Fruit fly (Drosophila melanogaster): ENCODE data around the gene Fum3.

Fum3 gene

DNA sequence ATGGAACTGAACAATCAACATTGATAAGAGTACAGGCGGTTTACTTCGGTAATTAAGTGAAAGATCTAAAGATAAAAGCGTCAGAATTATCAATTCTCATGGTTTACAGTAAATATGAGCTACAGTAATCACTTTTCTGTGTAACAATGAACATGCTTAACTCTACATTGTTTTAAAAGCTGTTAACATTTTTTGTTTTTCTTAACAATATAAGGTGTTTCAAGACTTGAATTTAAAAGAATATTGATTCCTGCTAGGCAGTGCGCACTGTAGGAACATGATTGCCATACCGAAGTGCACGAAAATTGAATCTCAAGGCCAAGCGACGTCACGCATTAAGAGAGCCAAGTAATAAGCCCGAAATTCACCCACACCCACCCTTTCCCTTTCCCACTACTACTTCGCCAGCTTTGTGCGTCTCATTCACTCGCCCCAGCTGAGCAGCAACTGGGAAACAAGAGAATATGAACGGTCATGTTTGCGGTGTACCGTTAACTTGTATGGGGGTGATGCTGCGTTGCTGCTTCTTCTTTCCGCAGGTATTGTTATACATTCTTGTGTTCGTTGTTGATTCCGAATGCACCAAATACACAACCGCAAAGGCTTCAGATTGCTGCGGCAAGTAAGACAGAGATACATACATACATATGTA, 25.7 kb upstream of the Fum3 start (continued):
- TF ChIP-seq CG17385 (GFP tag; optimal IDR thresholded peaks at IDR 0.05) (peak; percentile 64), CG43689 (GFP tag; IDR thresholded peaks at IDR 0.05) (no peak), amos (GFP tag; IDR thresholded peaks at IDR 0.05; ENCODE audit: partially characterized antibody) (no peak), cg (GFP tag; optimal IDR thresholded peaks at IDR 0.05) (no peak), mld (GFP tag; IDR thresholded peaks at IDR 0.05; ENCODE audit: partially characterized antibody) (no peak), CG8924 (tag; optimal IDR thresholded peaks at IDR 0.05) (peak; percentile 54), CG17328 (GFP tag; IDR thresholded peaks at IDR 0.05) (peak; percentile 68), slp2 (GFP tag; optimal IDR thresholded peaks at IDR 0.05) (peak; percentile 44), ac (GFP tag; optimal IDR thresholded peaks at IDR 0.05) (no peak), dan (GFP tag; IDR thresholded peaks at IDR 0.05) (no peak), trem (tag; optimal IDR thresholded peaks at IDR 0.05) (peak; percentile 14), NC2α (GFP tag; optimal IDR thresholded peaks at IDR 0.05) (no peak), CG32772 (GFP tag; IDR thresholded peaks at IDR 0.05) (peak; percentile 58; the same call in 1 of the 2 replicates), B-H1 (GFP tag; IDR thresholded peaks at IDR 0.05) (peak; percentile 65; the same call in 2 of the 3 replicates), CG2678 (tag; optimal IDR thresholded peaks at IDR 0.05) (peak; percentile 78), NfI (GFP tag; optimal IDR thresholded peaks at IDR 0.05) (peak; percentile 67), CG7745 (tag; optimal IDR thresholded peaks at IDR 0.05) (no peak), aop (GFP tag; IDR thresholded peaks at IDR 0.05) (peak; percentile 30; the same call in 1 of the 2 replicates), CG7928 (GFP tag; optimal IDR thresholded peaks at IDR 0.05) (peak; percentile 24), wor (GFP tag; IDR thresholded peaks at IDR 0.05) (0 out of 2 replicates have a peak, but pooled peaks have one; percentile 14), CG18262 (tag; optimal IDR thresholded peaks at IDR 0.05) (peak; percentile 66), HmgD (GFP tag; optimal IDR thresholded peaks at IDR 0.05) (no peak), CG11085 (GFP tag; IDR thresholded peaks at IDR 0.05) (no peak), sc (optimal IDR thresholded peaks at IDR 0.05) (no peak), sc (GFP tag; optimal IDR thresholded peaks at IDR 0.05) (no peak), CG6272 (GFP tag; IDR thresholded peaks at IDR 0.05) (no peak), CG1603 (tag; optimal IDR thresholded peaks at IDR 0.05) (peak; percentile 38), CG33557 (GFP tag; optimal IDR thresholded peaks at IDR 0.05) (no peak), pb (GFP tag; optimal IDR thresholded peaks at IDR 0.05) (no peak), HLH54F (GFP tag; optimal IDR thresholded peaks at IDR 0.05) (no peak), CG7839 (tag; optimal IDR thresholded peaks at IDR 0.05) (peak; percentile 74), Lim3 (GFP tag; IDR thresholded peaks at IDR 0.05) (no peak), slou (GFP tag; optimal IDR thresholded peaks at IDR 0.05) (no peak), row (GFP tag; IDR thresholded peaks at IDR 0.05) (peak; percentile 85), corto (GFP tag; optimal IDR thresholded peaks at IDR 0.05) (peak; percentile 52), sim (GFP tag; IDR thresholded peaks at IDR 0.05) (no peak), CG32767 (GFP tag; IDR thresholded peaks at IDR 0.05) (peak; percentile 49; the same call in 1 of the 2 replicates), her (GFP tag; optimal IDR thresholded peaks at IDR 0.05) (peak; percentile 48), btn (GFP tag; optimal IDR thresholded peaks at IDR 0.05) (no peak), CG14014 (GFP tag; IDR thresholded peaks at IDR 0.05) (peak; percentile 53; the same call in 1 of the 2 replicates), Max (GFP tag; optimal IDR thresholded peaks at IDR 0.05) (peak; percentile 11), CG16813 (GFP tag; IDR thresholded peaks at IDR 0.05; ENCODE audit: partially characterized antibody) (no peak), hb (GFP tag; IDR thresholded peaks at IDR 0.05; ENCODE audit: partially characterized antibody) (no peak), CG15269 (tag; optimal IDR thresholded peaks at IDR 0.05) (peak; percentile 79), CG7357 (GFP tag; IDR thresholded peaks at IDR 0.05) (peak; percentile 42; the same call in 1 of the 3 replicates), CG17568 (GFP tag; optimal IDR thresholded peaks at IDR 0.05) (no peak), Awh (GFP tag; IDR thresholded peaks at IDR 0.05) (0 out of 2 replicates have a peak, but pooled peaks have one; percentile 38), Ravus (GFP tag; IDR thresholded peaks at IDR 0.05) (no peak; the same call in 1 of the 2 replicates), CG17186 (GFP tag; optimal IDR thresholded peaks at IDR 0.05) (no peak), crc (GFP tag; optimal IDR thresholded peaks at IDR 0.05) (no peak)

Measured in whole organism, embryonic.